Worm (Caenorhabditis elegans) whole organism, L4/young adult: Measurements from ENCODE around the gene Y54F10BM.20.

ENCODE experiments used
- dao-5 ChIP-seq: sonication (generic microtip); optimal IDR thresholded peaks from 2 replicates; lab custom pipeline; 2016; ENCODE audit warnings: missing genotype, missing genetic modification characterization, moderate library complexity, missing compliant biosample characterization
- him-1 ChIP-seq: sonication (generic microtip); optimal IDR thresholded peaks from 2 replicates; lab custom pipeline; 2016; ENCODE audit warnings: missing genotype, missing genetic modification reagents, missing genetic modification characterization, missing compliant biosample characterization

ce11 chrIII:2272732-2273131 lies 35.3 kb upstream of the Y54F10BM.20 start, which contains the start of gene fbxa-39:
- TF ChIP-seq him-1 (tag; lab: Kevin White, UChicago): no peak
- TF ChIP-seq dao-5 (tag; lab: Kevin White, UChicago): no peak
